Fruit fly (Drosophila melanogaster): Measurements from ENCODE around the gene Cyp318a1.

DNA sequence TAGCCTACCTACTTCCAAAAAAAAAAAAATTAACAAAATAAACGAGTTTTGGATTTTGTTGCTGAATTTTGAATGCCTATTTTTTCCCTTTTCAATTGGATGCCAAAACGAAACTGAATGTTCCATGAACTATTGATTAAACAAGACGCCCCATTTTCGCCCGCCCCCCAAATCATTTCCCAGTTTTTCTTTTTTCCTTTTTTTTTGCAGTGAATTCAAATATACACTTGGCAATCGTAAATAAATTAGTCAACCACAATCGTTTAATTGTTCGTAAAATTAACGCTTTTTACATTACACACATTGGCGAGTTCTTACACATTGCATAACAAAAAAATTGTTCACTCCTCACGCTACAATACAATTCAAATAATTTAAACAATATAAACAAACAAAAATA, 39.8 kb upstream of the Cyp318a1 start, which contains the start of gene CG18130:
- TF ChIP-seq CG7101 (tag; optimal IDR thresholded peaks at IDR 0.05), result no peak
- no peak for TF ChIP-seq CG7045 (GFP tag; optimal IDR thresholded peaks at IDR 0.05)
- no peak for TF ChIP-seq tj (GFP tag; optimal IDR thresholded peaks at IDR 0.05)
- no peak for TF ChIP-seq kay (GFP tag; ENCODE audit: borderline replicate concordance)
- no peak for TF ChIP-seq Hr96 (GFP tag; optimal IDR thresholded peaks at IDR 0.05)
- TF ChIP-seq Crg-1 (GFP tag; optimal IDR thresholded peaks at IDR 0.05), result no peak
- TF ChIP-seq CG12768 (GFP tag; optimal IDR thresholded peaks at IDR 0.05), result no peak
- TF ChIP-seq Mnt (GFP tag; optimal IDR thresholded peaks at IDR 0.05), result no peak
- no peak for TF ChIP-seq CG5204 (GFP tag; optimal IDR thresholded peaks at IDR 0.05)
- TF ChIP-seq cic (GFP tag; optimal IDR thresholded peaks at IDR 0.05), result no peak
- no peak for TF ChIP-seq CG14711 (tag; optimal IDR thresholded peaks at IDR 0.05)
- TF ChIP-seq pad (GFP tag; optimal IDR thresholded peaks at IDR 0.05), result no peak
